Fruit fly (Drosophila melanogaster): ENCODE measurements around the gene pelo.

DNA sequence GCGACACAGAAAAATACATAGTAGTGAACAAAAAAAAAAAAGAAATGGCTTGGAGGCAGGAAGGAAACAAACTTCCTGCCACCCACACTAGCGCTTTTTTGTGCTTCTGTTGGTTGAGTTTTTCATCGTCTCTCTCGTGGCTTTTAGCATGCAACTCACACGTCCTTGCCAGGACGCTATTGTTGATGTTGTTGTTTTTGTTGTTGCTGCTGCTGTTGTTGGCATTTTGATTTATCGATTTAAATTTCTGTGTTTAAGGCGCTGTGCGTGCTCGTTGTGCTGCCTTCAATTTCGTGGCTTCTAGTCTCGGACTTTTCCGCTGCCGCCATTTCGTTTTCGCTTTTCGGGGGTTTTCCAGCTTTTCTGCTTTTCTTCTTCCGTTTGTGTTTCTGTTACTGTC lies 39.1 kb downstream of the pelo start:
- no peak for TF ChIP-seq CG10631 (GFP tag; optimal IDR thresholded peaks at IDR 0.05)
- no peak for TF ChIP-seq Lpt (GFP tag; optimal IDR thresholded peaks at IDR 0.05)
- no peak for TF ChIP-seq Hr39 (GFP tag; optimal IDR thresholded peaks at IDR 0.05)
- no peak for TF ChIP-seq Blimp-1 (GFP tag; optimal IDR thresholded peaks at IDR 0.05)
- no peak for TF ChIP-seq svp (GFP tag)
- no peak for TF ChIP-seq fd85E (GFP tag; optimal IDR thresholded peaks at IDR 0.05)
- no peak for TF ChIP-seq Met (GFP tag; optimal IDR thresholded peaks at IDR 0.05)
- no peak for TF ChIP-seq CG8319 (GFP tag; optimal IDR thresholded peaks at IDR 0.05)
- TF ChIP-seq net (GFP tag; optimal IDR thresholded peaks at IDR 0.05) = no peak
- no peak for TF ChIP-seq Ets21C (GFP tag; optimal IDR thresholded peaks at IDR 0.05)
- no peak for TF ChIP-seq Hr4 (GFP tag; optimal IDR thresholded peaks at IDR 0.05)
